Worm (Caenorhabditis elegans): ENCODE results near the gene nlp-78.

ce11 chrII:9163348-9163747 is 27.4 kb downstream of the nlp-78 start:
- no peak for TF ChIP-seq lin-39 (tag; optimal IDR thresholded peaks at IDR 0.05)
- TF ChIP-seq nhr-23 (tag; optimal IDR thresholded peaks at IDR 0.05), result no peak
- no peak for TF ChIP-seq jun-1 (tag; optimal IDR thresholded peaks at IDR 0.05)
- TF ChIP-seq nhr-77 (tag; optimal IDR thresholded peaks at IDR 0.05), result no peak
- no peak for TF ChIP-seq nhr-12 (tag; optimal IDR thresholded peaks at IDR 0.05)
- no peak for TF ChIP-seq mml-1 (tag; optimal IDR thresholded peaks at IDR 0.05)
- TF ChIP-seq ama-1 (optimal IDR thresholded peaks at IDR 0.05), result peak; percentile 76
